Worm (Caenorhabditis elegans): ENCODE results near the gene rig-6.
A peak's percentile ranks its signal among the peaks of the same experiment; 100 is the strongest.
"Not testable (repeated sequence)": the region's sequence is repeated elsewhere in the genome, so short reads cannot be mapped to it uniquely, and the experiment has no call there.

Gene rig-6

DNA sequence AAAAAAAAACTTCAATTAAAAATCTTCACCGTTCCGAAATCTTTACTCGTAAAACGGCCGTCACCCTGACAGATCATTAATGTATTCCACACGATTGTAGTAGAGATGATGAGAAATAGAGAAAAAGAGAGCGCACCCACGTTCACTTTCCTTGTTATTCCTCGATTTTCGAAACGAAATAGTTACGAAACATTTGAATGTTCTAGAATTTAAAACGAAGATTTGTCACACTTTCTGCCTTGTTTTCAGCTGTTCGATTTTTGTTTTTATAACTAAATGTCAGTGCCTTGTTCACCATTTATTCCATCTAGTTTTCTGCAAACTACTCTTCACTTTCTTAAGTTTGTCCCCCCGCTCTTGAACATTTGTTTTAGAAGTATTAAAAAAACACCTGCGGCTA, 42.9 kb upstream of the rig-6 start:
- TF ChIP-seq tbx-8 (GFP tag; optimal IDR thresholded peaks at IDR 0.05) (no peak), snpc-4 (tag; optimal IDR thresholded peaks at IDR 0.05) (no peak), nhr-28 (tag; optimal IDR thresholded peaks at IDR 0.05) (no peak), lin-32 (GFP tag; optimal IDR thresholded peaks at IDR 0.05) (no peak), ceh-39 (tag; optimal IDR thresholded peaks at IDR 0.05) (no peak), lin-13 (tag; optimal IDR thresholded peaks at IDR 0.05) (no peak), flh-1 (GFP tag; optimal IDR thresholded peaks at IDR 0.05) (no peak)

DNA sequence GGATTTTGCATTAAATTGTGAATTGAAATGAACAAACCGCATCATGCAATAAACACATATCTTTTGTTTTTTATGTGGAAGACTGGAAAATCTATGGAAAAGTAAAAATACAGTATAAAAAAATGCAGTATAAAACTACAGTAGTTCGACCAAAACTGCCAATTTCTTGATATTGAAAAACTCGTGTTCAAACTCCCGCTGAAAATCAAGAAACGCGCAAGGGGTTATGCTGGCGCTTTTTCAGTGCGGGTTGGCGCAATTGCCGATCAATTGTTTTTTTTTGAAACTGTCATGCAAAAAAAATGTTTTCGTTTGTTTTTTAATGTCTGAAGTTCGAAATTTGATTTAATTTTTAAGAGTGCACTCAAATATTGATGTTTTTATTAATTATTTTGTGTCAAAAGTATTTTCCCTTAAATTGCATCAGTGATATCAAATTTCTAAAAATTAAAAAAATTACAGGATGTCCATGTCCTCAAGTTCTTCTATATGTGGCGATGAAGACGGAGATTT, 39.8 kb upstream of the rig-6 start, which contains the start of gene dnj-9:
Gene dnj-9, plus strand, starts transcription at position 463 of the 513 bp plus-strand sequence.
- peak; percentile 60 for TF ChIP-seq ceh-39 (tag; optimal IDR thresholded peaks at IDR 0.05)
- no peak for TF ChIP-seq nhr-28 (tag; optimal IDR thresholded peaks at IDR 0.05)
- TF ChIP-seq zip-8 (tag; optimal IDR thresholded peaks at IDR 0.05), result no peak
- no peak for TF ChIP-seq nhr-12 (tag; optimal IDR thresholded peaks at IDR 0.05)
- TF ChIP-seq ztf-11 (tag; optimal IDR thresholded peaks at IDR 0.05), result peak; percentile 9
- peak; percentile 62 for TF ChIP-seq cnd-1 (tag; optimal IDR thresholded peaks at IDR 0.05)
- peak; percentile 59 for TF ChIP-seq ces-1 (GFP tag; optimal IDR thresholded peaks at IDR 0.05)
- peak; percentile 59 for TF ChIP-seq ceh-43 (GFP tag; optimal IDR thresholded peaks at IDR 0.05)
- TF ChIP-seq sem-2 (GFP tag; optimal IDR thresholded peaks at IDR 0.05), result no peak
- no peak for TF ChIP-seq nhr-76 (tag; optimal IDR thresholded peaks at IDR 0.05)
- TF ChIP-seq lin-13 (tag; optimal IDR thresholded peaks at IDR 0.05), result peak; percentile 95
- peak; percentile 77 for TF ChIP-seq hlh-1 (tag; optimal IDR thresholded peaks at IDR 0.05)
- peak; percentile 59 for TF ChIP-seq ceh-83 (GFP tag; optimal IDR thresholded peaks at IDR 0.05)
- TF ChIP-seq elt-3 (tag; optimal IDR thresholded peaks at IDR 0.05), result peak; percentile 17
- TF ChIP-seq drap-1 (GFP tag; optimal IDR thresholded peaks at IDR 0.05), result peak; percentile 13
- peak; percentile 31 for TF ChIP-seq unc-62 (GFP tag; optimal IDR thresholded peaks at IDR 0.05)
- TF ChIP-seq lin-32 (GFP tag; optimal IDR thresholded peaks at IDR 0.05), result no peak
- peak; percentile 58 for TF ChIP-seq mab-5 (tag; optimal IDR thresholded peaks at IDR 0.05)
- peak; percentile 87 for TF ChIP-seq sptf-1 (tag; optimal IDR thresholded peaks at IDR 0.05)
- TF ChIP-seq tbx-8 (GFP tag; optimal IDR thresholded peaks at IDR 0.05), result no peak
- TF ChIP-seq flh-1 (GFP tag; optimal IDR thresholded peaks at IDR 0.05), result peak; percentile 34
- TF ChIP-seq bed-3 (GFP tag; optimal IDR thresholded peaks at IDR 0.05), result peak; percentile 34
- TF ChIP-seq M03D4.4 (tag; optimal IDR thresholded peaks at IDR 0.05), result peak; percentile 79
- TF ChIP-seq blmp-1 (tag; optimal IDR thresholded peaks at IDR 0.05), result peak; percentile 15
- TF ChIP-seq unc-39 (tag; optimal IDR thresholded peaks at IDR 0.05), result no peak
- TF ChIP-seq ham-2 (GFP tag; optimal IDR thresholded peaks at IDR 0.05), result no peak
- no peak for TF ChIP-seq nhr-2 (tag; optimal IDR thresholded peaks at IDR 0.05)
- peak; percentile 87 for TF ChIP-seq nhr-237 (tag; optimal IDR thresholded peaks at IDR 0.05)
- no peak for TF ChIP-seq elt-1 (tag; optimal IDR thresholded peaks at IDR 0.05; ENCODE audit: borderline replicate concordance, insufficient read depth)
- no peak for TF ChIP-seq unc-120 (tag; optimal IDR thresholded peaks at IDR 0.05; ENCODE audit: poor library complexity, severe bottlenecking)
- TF ChIP-seq mls-2 (tag; optimal IDR thresholded peaks at IDR 0.05), result peak; percentile 58
- TF ChIP-seq snpc-4 (tag; optimal IDR thresholded peaks at IDR 0.05), result no peak
- peak; percentile 70 for TF ChIP-seq pha-4 (tag; optimal IDR thresholded peaks at IDR 0.05)
- peak; percentile 82 for TF ChIP-seq lsy-2 (tag; optimal IDR thresholded peaks at IDR 0.05)
- peak; percentile 91 for TF ChIP-seq mep-1 (tag; optimal IDR thresholded peaks at IDR 0.05)

DNA sequence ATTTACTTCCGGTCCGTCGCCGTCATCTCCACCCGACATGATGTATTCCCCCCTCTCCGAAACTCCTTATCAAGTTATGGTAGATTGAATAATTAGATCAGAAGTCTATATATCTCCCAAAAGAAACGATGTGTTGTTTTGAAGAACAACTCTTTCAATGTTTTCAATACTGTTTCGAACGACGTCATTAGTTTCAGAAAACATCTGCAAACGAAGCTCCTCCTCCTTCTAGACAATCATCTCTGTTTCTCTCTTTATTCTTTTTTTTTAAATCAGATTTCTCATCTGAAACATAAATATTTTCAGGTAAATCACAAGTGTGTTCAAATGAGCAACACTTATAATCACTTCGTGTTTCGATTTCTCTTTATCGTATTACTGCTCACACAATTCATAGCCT, 38.0 kb upstream of the rig-6 start, which contains the start of gene T23B7.3:
Gene T23B7.3, plus strand, starts transcription at position 301 of the 400 bp plus-strand sequence.
- TF ChIP-seq ces-1 (GFP tag; optimal IDR thresholded peaks at IDR 0.05) (peak; percentile 5), hlh-1 (tag; optimal IDR thresholded peaks at IDR 0.05) (no peak), tbx-8 (GFP tag; optimal IDR thresholded peaks at IDR 0.05) (no peak)

DNA sequence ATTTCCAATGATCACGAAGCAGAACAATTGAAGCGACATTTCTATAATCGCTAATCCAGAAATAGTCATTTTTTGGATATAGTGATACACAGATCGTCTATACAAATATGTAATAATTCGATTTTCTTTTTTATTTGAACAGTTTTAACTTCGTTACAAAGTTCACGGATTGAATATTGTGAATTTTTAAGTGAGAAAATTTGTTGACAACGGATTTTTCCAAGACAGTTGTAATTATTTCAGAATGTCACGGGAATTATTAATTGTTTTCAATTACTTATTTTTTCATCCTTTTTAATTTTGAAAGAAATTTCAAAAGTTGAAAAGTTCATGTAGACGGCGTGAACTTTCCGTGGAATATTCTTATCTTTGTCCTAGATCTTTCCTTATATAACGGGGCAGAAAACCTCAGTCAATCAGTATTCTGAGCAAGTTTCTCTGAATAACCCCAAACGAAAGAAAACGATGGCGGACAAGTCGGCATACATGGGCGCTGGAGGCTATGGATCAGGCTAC, 30.3 kb upstream of the rig-6 start, which contains the start of the genes T23B7.2 and nspd-4:
Gene T23B7.2, minus strand, starts transcription at position 101 of the 516 bp plus-strand sequence.
Gene nspd-4, plus strand, starts transcription at position 466 of the 516 bp plus-strand sequence.
- not testable (repeated sequence) for TF ChIP-seq tbx-8 (GFP tag; optimal IDR thresholded peaks at IDR 0.05); M03D4.4 (tag; optimal IDR thresholded peaks at IDR 0.05); unc-39 (tag; optimal IDR thresholded peaks at IDR 0.05)
